Fruit fly (Drosophila melanogaster): Measurements from ENCODE around the gene dpr16.
A peak's percentile ranks its signal among the peaks of the same experiment; 100 is the strongest.

Gene dpr16

dm6 chr3R:5106917-5107316 lies 43.8 kb upstream of the dpr16 start (continued):
- no peak for TF ChIP-seq Nf-YB (GFP tag; optimal IDR thresholded peaks at IDR 0.05)
- TF ChIP-seq HHEX (GFP tag; optimal IDR thresholded peaks at IDR 0.05): no peak
- no peak for TF ChIP-seq Camta (GFP tag; optimal IDR thresholded peaks at IDR 0.05)
- TF ChIP-seq schlank (tag; optimal IDR thresholded peaks at IDR 0.05): no peak
- no peak for TF ChIP-seq tup (GFP tag; optimal IDR thresholded peaks at IDR 0.05)
- no peak for TF ChIP-seq hb (GFP tag; IDR thresholded peaks at IDR 0.05; ENCODE audit: partially characterized antibody)
- TF ChIP-seq CG6854 (GFP tag; optimal IDR thresholded peaks at IDR 0.05): no peak
- no peak for TF ChIP-seq CG14050 (GFP tag; IDR thresholded peaks at IDR 0.05)
- no peak for TF ChIP-seq gcm2 (GFP tag; optimal IDR thresholded peaks at IDR 0.05)
- peak; percentile 7; the same call in 1 of the 3 replicates for TF ChIP-seq otp (GFP tag; IDR thresholded peaks at IDR 0.05)
- TF ChIP-seq pan (optimal IDR thresholded peaks at IDR 0.05): no peak
- no peak for TF ChIP-seq pan (GFP tag; optimal IDR thresholded peaks at IDR 0.05 in 1 of 2, IDR thresholded peaks at IDR 0.05 in 1 of 2)
- TF ChIP-seq CG2875 (GFP tag; optimal IDR thresholded peaks at IDR 0.05): no peak
- no peak for TF ChIP-seq chif (GFP tag; optimal IDR thresholded peaks at IDR 0.05)
- TF ChIP-seq CG17802 (tag; optimal IDR thresholded peaks at IDR 0.05): no peak
- TF ChIP-seq CG11504 (tag; optimal IDR thresholded peaks at IDR 0.05): no peak
- no peak for TF ChIP-seq CkIIα-i1 (GFP tag; IDR thresholded peaks at IDR 0.05)
- TF ChIP-seq bigmax (GFP tag; optimal IDR thresholded peaks at IDR 0.05): no peak
- TF ChIP-seq CG10147 (GFP tag; optimal IDR thresholded peaks at IDR 0.05): no peak
- TF ChIP-seq amos (GFP tag; IDR thresholded peaks at IDR 0.05; ENCODE audit: partially characterized antibody): no peak
- no peak for TF ChIP-seq fd96Cb (tag; optimal IDR thresholded peaks at IDR 0.05)
- no peak for TF ChIP-seq CG3838 (GFP tag; optimal IDR thresholded peaks at IDR 0.05)
- no peak for TF ChIP-seq Taf1 (GFP tag; IDR thresholded peaks at IDR 0.05)
- TF ChIP-seq CG7786 (GFP tag; optimal IDR thresholded peaks at IDR 0.05): no peak
- TF ChIP-seq dati (GFP tag; IDR thresholded peaks at IDR 0.05): no peak
- no peak for TF ChIP-seq crc (GFP tag; optimal IDR thresholded peaks at IDR 0.05)
- no peak for TF ChIP-seq Bteb2 (GFP tag; optimal IDR thresholded peaks at IDR 0.05)
- TF ChIP-seq CG6272 (GFP tag; IDR thresholded peaks at IDR 0.05): no peak
- no peak for TF ChIP-seq row (GFP tag; IDR thresholded peaks at IDR 0.05)
- TF ChIP-seq luna (GFP tag; optimal IDR thresholded peaks at IDR 0.05): no peak
- no peak for TF ChIP-seq crol (GFP tag; IDR thresholded peaks at IDR 0.05)
- peak; percentile 31 for TF ChIP-seq D19B (GFP tag; optimal IDR thresholded peaks at IDR 0.05)
- TF ChIP-seq maf-S (GFP tag; optimal IDR thresholded peaks at IDR 0.05): no peak
- TF ChIP-seq CG8765 (GFP tag; IDR thresholded peaks at IDR 0.05): no peak
- TF ChIP-seq dan (GFP tag; IDR thresholded peaks at IDR 0.05): no peak
- TF ChIP-seq CG10462 (GFP tag; optimal IDR thresholded peaks at IDR 0.05): no peak
- no peak for TF ChIP-seq TFAM (GFP tag; optimal IDR thresholded peaks at IDR 0.05)
- no peak for TF ChIP-seq sim (GFP tag; IDR thresholded peaks at IDR 0.05)
- TF ChIP-seq sisA (GFP tag; IDR thresholded peaks at IDR 0.05): no peak
- TF ChIP-seq CG17568 (GFP tag; optimal IDR thresholded peaks at IDR 0.05): peak; percentile 60
- TF ChIP-seq Ptx1 (GFP tag; IDR thresholded peaks at IDR 0.05): no peak
- TF ChIP-seq CG6654 (GFP tag; optimal IDR thresholded peaks at IDR 0.05): no peak
- TF ChIP-seq chn (GFP tag; optimal IDR thresholded peaks at IDR 0.05): no peak
- no peak for TF ChIP-seq CG9609 (GFP tag; optimal IDR thresholded peaks at IDR 0.05)
- TF ChIP-seq CG7556 (GFP tag; optimal IDR thresholded peaks at IDR 0.05): no peak
- TF ChIP-seq CG9817 (tag; optimal IDR thresholded peaks at IDR 0.05): no peak
- TF ChIP-seq CG16863 (GFP tag; optimal IDR thresholded peaks at IDR 0.05): no peak
- TF ChIP-seq CG17361 (GFP tag; IDR thresholded peaks at IDR 0.05): no peak
- no peak for TF ChIP-seq bbx (GFP tag; IDR thresholded peaks at IDR 0.05; ENCODE audit: partially characterized antibody)
- TF ChIP-seq HmgZ (tag; optimal IDR thresholded peaks at IDR 0.05): no peak
- no peak for TF ChIP-seq Dad (GFP tag; optimal IDR thresholded peaks at IDR 0.05)
- peak; percentile 14 for TF ChIP-seq Sox100B (GFP tag; optimal IDR thresholded peaks at IDR 0.05)
- TF ChIP-seq CG6175 (GFP tag; IDR thresholded peaks at IDR 0.05): no peak

Measured in whole organism, embryonic.